Worm (Caenorhabditis elegans) whole organism, mixed stage, embryonic: ENCODE results near the gene T28D6.7.

ENCODE experiments used
- M03D4.4 ChIP-seq: sonication (generic microtip); optimal IDR thresholded peaks from 2 replicates; lab custom pipeline; 2017; ENCODE audit warnings: mild to moderate bottlenecking, missing genetic modification characterization, missing compliant biosample characterization
- ces-1 ChIP-seq: fragments of 150-350 bp; optimal IDR thresholded peaks from 2 replicates; lab custom pipeline; 2014; ENCODE audit warnings: missing biosample characterization, missing genetic modification reagents, missing genetic modification characterization
- flh-1 ChIP-seq: fragments of 200-800 bp; sonication (Bioruptor generic); optimal IDR thresholded peaks from 2 replicates; lab custom pipeline; 2018; ENCODE audit warnings: mild to moderate bottlenecking, missing genetic modification characterization, moderate library complexity, missing compliant biosample characterization
- ham-2 ChIP-seq: fragments of 200-800 bp; sonication (Bioruptor generic); optimal IDR thresholded peaks from 2 replicates; lab custom pipeline; 2018; ENCODE audit warnings: mild to moderate bottlenecking, missing genetic modification characterization, missing compliant biosample characterization
- nhr-28 ChIP-seq: fragments of 150-350 bp; optimal IDR thresholded peaks from 2 replicates; lab custom pipeline; 2014; ENCODE audit warnings: missing biosample characterization, missing genetic modification characterization
- nhr-76 ChIP-seq: sonication (generic microtip); optimal IDR thresholded peaks from 2 replicates; lab custom pipeline; 2017; ENCODE audit warnings: missing biosample characterization, missing genetic modification characterization
- snpc-4 ChIP-seq: fragments of 150-350 bp; optimal IDR thresholded peaks from 2 replicates; lab custom pipeline; 2014; ENCODE audit warnings: missing biosample characterization, missing genetic modification characterization
- sptf-1 ChIP-seq: sonication (generic microtip); optimal IDR thresholded peaks from 2 replicates; lab custom pipeline; 2017; ENCODE audit warnings: mild to moderate bottlenecking, missing genetic modification characterization, moderate library complexity, missing compliant biosample characterization
- unc-120 ChIP-seq: sonication (generic microtip); optimal IDR thresholded peaks from 2 replicates; lab custom pipeline; 2017; ENCODE audit warnings: missing genetic modification characterization, missing compliant biosample characterization; ENCODE audit not compliant: poor library complexity, severe bottlenecking
- ztf-11 ChIP-seq: fragments of 150-350 bp; optimal IDR thresholded peaks from 2 replicates; lab custom pipeline; 2014; ENCODE audit warnings: missing biosample characterization, missing genetic modification characterization

DNA sequence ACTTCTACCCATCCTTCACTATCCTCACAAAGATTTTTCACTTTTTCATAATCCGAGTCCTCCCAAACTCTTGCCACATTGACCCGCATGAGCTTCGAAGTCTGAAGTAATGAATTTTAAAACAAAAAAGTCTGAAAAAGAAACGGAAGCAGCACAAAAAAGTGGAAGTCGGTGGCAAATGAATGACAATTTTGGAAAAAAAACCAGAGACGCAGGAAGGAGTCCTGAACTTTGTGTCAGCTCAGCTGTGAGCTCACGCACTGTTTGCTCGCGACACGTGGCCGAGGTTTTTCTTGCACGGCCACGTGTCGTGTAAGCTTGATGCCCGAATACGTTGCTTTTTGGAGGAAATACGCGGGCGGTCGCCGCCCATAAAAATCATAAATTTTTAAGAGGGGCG, at the start of gene T28D6.7:
- TF ChIP-seq ham-2 (GFP tag; lab: Kevin White, UChicago) (no peak), ztf-11 (tag; lab: Kevin White, UChicago) (no peak), snpc-4 (tag; lab: Kevin White, UChicago) (no peak), unc-120 (tag; lab: Kevin White, UChicago) (no peak), sptf-1 (tag; lab: Kevin White, UChicago) (no peak), flh-1 (GFP tag; lab: Kevin White, UChicago) (no peak), nhr-28 (tag; lab: Kevin White, UChicago) (no peak), M03D4.4 (no peak), ces-1 (GFP tag; lab: Kevin White, UChicago) (no peak), nhr-76 (no peak)
